Fruit fly (Drosophila melanogaster) whole organism, prepupa: Measurements from ENCODE around the gene Cyp303a1.

Source experiments
- CG10631 ChIP-seq: fragments of 200-800 bp; sonication (Bioruptor generic); optimal IDR thresholded peaks from 2 replicates; lab custom pipeline; 2016; ENCODE audit warnings: missing biosample characterization, missing genetic modification characterization
- CG10669 ChIP-seq: fragments of 200-800 bp; sonication (Bioruptor generic); optimal IDR thresholded peaks from 3 replicates; lab custom pipeline; 2018; ENCODE audit warnings: missing biosample characterization, mild to moderate bottlenecking, missing genetic modification characterization, moderate library complexity
- CG11294 ChIP-seq: fragments of 200-800 bp; sonication (Bioruptor generic); IDR thresholded peaks from 2 replicates; pipeline ENCODE4 v1.3.6; 2022; ENCODE audit warnings: missing biosample characterization, missing genetic modification characterization
- CG11762 ChIP-seq: fragments of 200-800 bp; sonication (Bioruptor generic); optimal IDR thresholded peaks from 3 replicates; lab custom pipeline; 2016; ENCODE audit warnings: missing biosample characterization, missing genetic modification characterization; ENCODE audit not compliant: insufficient read depth
- CG16779 ChIP-seq: fragments of 200-800 bp; sonication (Bioruptor generic); optimal IDR thresholded peaks from 3 replicates; lab custom pipeline; 2017; ENCODE audit warnings: missing biosample characterization, mild to moderate bottlenecking, missing genetic modification characterization
- CG3032 ChIP-seq: fragments of 200-800 bp; optimal IDR thresholded peaks from 2 replicates; lab custom pipeline; 2019; ENCODE audit warnings: missing biosample characterization, mild to moderate bottlenecking, missing genetic modification characterization, moderate library complexity
- CG31627 ChIP-seq: fragments of 200-800 bp; sonication (Bioruptor generic); optimal IDR thresholded peaks from 3 replicates; lab custom pipeline; 2016; ENCODE audit warnings: missing biosample characterization, missing genetic modification characterization
- CG34406 ChIP-seq: fragments of 200-800 bp; sonication (Bioruptor generic); optimal IDR thresholded peaks from 3 replicates; lab custom pipeline; 2016; ENCODE audit warnings: missing biosample characterization, missing genetic modification characterization
- CG4318 ChIP-seq: fragments of 200-800 bp; sonication (Bioruptor generic); optimal IDR thresholded peaks from 3 replicates; lab custom pipeline; 2017; ENCODE audit warnings: missing biosample characterization, mild to moderate bottlenecking, missing genetic modification characterization
- CG6163 ChIP-seq: fragments of 200-800 bp; sonication (Bioruptor generic); IDR thresholded peaks from 3 replicates; pipeline ENCODE4 v1.3.6; 2022; ENCODE audit warnings: missing biosample characterization, missing genetic modification characterization
- CG6276 ChIP-seq: fragments of 200-800 bp; sonication (Bioruptor generic); optimal IDR thresholded peaks from 2 replicates; lab custom pipeline; 2017; ENCODE audit warnings: missing biosample characterization, mild to moderate bottlenecking, missing genetic modification characterization
- CG6792 ChIP-seq: fragments of 200-800 bp; sonication (Bioruptor generic); optimal IDR thresholded peaks from 3 replicates; lab custom pipeline; 2016; ENCODE audit warnings: missing biosample characterization, missing genetic modification characterization
- CG7368 ChIP-seq: fragments of 200-800 bp; sonication (Bioruptor generic); optimal IDR thresholded peaks from 3 replicates; lab custom pipeline; 2016; ENCODE audit warnings: missing biosample characterization, missing genetic modification characterization
- CG8319 ChIP-seq: fragments of 200-800 bp; sonication (Bioruptor generic); optimal IDR thresholded peaks from 3 replicates; lab custom pipeline; 2016; ENCODE audit warnings: missing biosample characterization, missing genetic modification characterization
- CG9139 ChIP-seq: fragments of 200-800 bp; sonication (Bioruptor generic); optimal IDR thresholded peaks from 3 replicates; lab custom pipeline; 2017; ENCODE audit warnings: missing biosample characterization, mild to moderate bottlenecking, missing genetic modification characterization
- Eip75B ChIP-seq: fragments of 200-800 bp; sonication (Bioruptor generic); optimal IDR thresholded peaks from 3 replicates; lab custom pipeline; 2016; ENCODE audit warnings: missing biosample characterization, missing genetic modification characterization
- Eip78C ChIP-seq: fragments of 200-800 bp; sonication (Bioruptor generic); peaks from one replicate; lab custom pipeline; 2016; ENCODE audit warnings: missing biosample characterization, missing genetic modification characterization
- Eip93F ChIP-seq: fragments of 200-800 bp; sonication (Bioruptor generic); optimal IDR thresholded peaks from 2 replicates; lab custom pipeline; 2016; ENCODE audit warnings: missing biosample characterization, mild to moderate bottlenecking, missing genetic modification characterization
- Ets21C ChIP-seq: fragments of 200-800 bp; sonication (Bioruptor generic); optimal IDR thresholded peaks from 3 replicates; lab custom pipeline; 2016; ENCODE audit warnings: missing biosample characterization, missing genetic modification characterization
- Hr38 ChIP-seq: sonication (Bioruptor generic); optimal IDR thresholded peaks from 2 replicates; lab custom pipeline; 2016; ENCODE audit warnings: missing biosample characterization, missing genetic modification characterization
- Hr39 ChIP-seq: fragments of 200-800 bp; sonication (Bioruptor generic); optimal IDR thresholded peaks from 2 replicates; lab custom pipeline; 2016; ENCODE audit warnings: missing biosample characterization, missing genetic modification characterization
- Lpt ChIP-seq: fragments of 200-800 bp; sonication (Bioruptor generic); optimal IDR thresholded peaks from 3 replicates; lab custom pipeline; 2016; ENCODE audit warnings: missing biosample characterization, missing genetic modification characterization
- Met ChIP-seq: fragments of 200-800 bp; sonication (Bioruptor generic); optimal IDR thresholded peaks from 3 replicates; lab custom pipeline; 2016; ENCODE audit warnings: missing biosample characterization, missing genetic modification characterization
- OdsH ChIP-seq: fragments of 200-800 bp; sonication (Bioruptor generic); optimal IDR thresholded peaks from 3 replicates; lab custom pipeline; 2016; ENCODE audit warnings: missing biosample characterization, missing genetic modification characterization
- Smox ChIP-seq: fragments of 200-800 bp; sonication (Bioruptor generic); optimal IDR thresholded peaks from 3 replicates; lab custom pipeline; 2016; ENCODE audit warnings: missing biosample characterization, missing genetic modification characterization
- Sox102F ChIP-seq: fragments of 200-800 bp; sonication (Bioruptor generic); optimal IDR thresholded peaks from 2 replicates; lab custom pipeline; 2016; ENCODE audit warnings: missing biosample characterization, mild to moderate bottlenecking, missing genetic modification characterization
- Sox14 ChIP-seq: fragments of 200-800 bp; sonication (Bioruptor generic); optimal IDR thresholded peaks from 3 replicates; lab custom pipeline; 2016; ENCODE audit warnings: missing biosample characterization, missing genetic modification characterization
- Sox15 ChIP-seq: fragments of 200-800 bp; sonication (Bioruptor generic); optimal IDR thresholded peaks from 3 replicates; lab custom pipeline; 2016; ENCODE audit warnings: missing biosample characterization, missing genetic modification characterization
- achi ChIP-seq: fragments of 200-800 bp; sonication (Bioruptor generic); optimal IDR thresholded peaks from 3 replicates; lab custom pipeline; 2016; ENCODE audit warnings: missing biosample characterization, missing genetic modification characterization
- acj6 ChIP-seq: fragments of 200-800 bp; sonication (Bioruptor generic); optimal IDR thresholded peaks from 3 replicates; lab custom pipeline; 2016; ENCODE audit warnings: missing biosample characterization, missing genetic modification characterization
- dac ChIP-seq: fragments of 200-800 bp; sonication (Bioruptor generic); optimal IDR thresholded peaks from 2 replicates; lab custom pipeline; 2017; ENCODE audit warnings: missing biosample characterization, mild to moderate bottlenecking, missing genetic modification characterization
- dsx ChIP-seq: fragments of 200-800 bp; optimal IDR thresholded peaks from 3 replicates; lab custom pipeline; 2019; ENCODE audit warnings: missing biosample characterization, mild to moderate bottlenecking, missing genetic modification characterization, moderate library complexity; ENCODE audit not compliant: poor library complexity, severe bottlenecking
- eg ChIP-seq: fragments of 200-800 bp; sonication (Bioruptor generic); IDR thresholded peaks from 3 replicates; pipeline ENCODE4 v1.3.6; 2022; ENCODE audit warnings: missing biosample characterization, missing genetic modification characterization
- esn ChIP-seq: fragments of 200-800 bp; sonication (Bioruptor generic); optimal IDR thresholded peaks from 2 replicates; lab custom pipeline; 2016; ENCODE audit warnings: missing biosample characterization, mild to moderate bottlenecking, missing genetic modification characterization, moderate library complexity
- fd59A ChIP-seq: fragments of 200-800 bp; sonication (Bioruptor generic); optimal IDR thresholded peaks from 2 replicates; lab custom pipeline; 2017; ENCODE audit warnings: missing biosample characterization, mild to moderate bottlenecking, missing genetic modification characterization, missing genetic modification reagents
- fkh ChIP-seq: fragments of 200-800 bp; sonication (Bioruptor generic); optimal IDR thresholded peaks from 3 replicates; lab custom pipeline; 2017; ENCODE audit warnings: missing biosample characterization, mild to moderate bottlenecking, missing genetic modification characterization, moderate library complexity
- lz ChIP-seq: fragments of 200-800 bp; sonication (Bioruptor generic); optimal IDR thresholded peaks from 3 replicates; lab custom pipeline; 2016; ENCODE audit warnings: missing biosample characterization, missing genetic modification characterization
- net ChIP-seq: fragments of 200-800 bp; sonication (Bioruptor generic); optimal IDR thresholded peaks from 3 replicates; lab custom pipeline; 2016; ENCODE audit warnings: missing biosample characterization, missing genetic modification characterization
- pdm3 ChIP-seq: fragments of 200-800 bp; sonication (Bioruptor generic); optimal IDR thresholded peaks from 3 replicates; lab custom pipeline; 2016; ENCODE audit warnings: missing biosample characterization, missing genetic modification characterization
- spab ChIP-seq: fragments of 200-800 bp; sonication (Bioruptor generic); optimal IDR thresholded peaks from 2 replicates; lab custom pipeline; 2017; ENCODE audit warnings: missing biosample characterization, mild to moderate bottlenecking, missing genetic modification characterization, missing genetic modification reagents
- svp ChIP-seq: fragments of 200-800 bp; sonication (Bioruptor generic); peaks from one replicate; lab custom pipeline; 2016; ENCODE audit warnings: missing biosample characterization, missing genetic modification characterization
- topi ChIP-seq: fragments of 200-800 bp; sonication (Bioruptor generic); optimal IDR thresholded peaks from 3 replicates; lab custom pipeline; 2016; ENCODE audit warnings: missing biosample characterization, missing genetic modification characterization

Gene Cyp303a1

DNA sequence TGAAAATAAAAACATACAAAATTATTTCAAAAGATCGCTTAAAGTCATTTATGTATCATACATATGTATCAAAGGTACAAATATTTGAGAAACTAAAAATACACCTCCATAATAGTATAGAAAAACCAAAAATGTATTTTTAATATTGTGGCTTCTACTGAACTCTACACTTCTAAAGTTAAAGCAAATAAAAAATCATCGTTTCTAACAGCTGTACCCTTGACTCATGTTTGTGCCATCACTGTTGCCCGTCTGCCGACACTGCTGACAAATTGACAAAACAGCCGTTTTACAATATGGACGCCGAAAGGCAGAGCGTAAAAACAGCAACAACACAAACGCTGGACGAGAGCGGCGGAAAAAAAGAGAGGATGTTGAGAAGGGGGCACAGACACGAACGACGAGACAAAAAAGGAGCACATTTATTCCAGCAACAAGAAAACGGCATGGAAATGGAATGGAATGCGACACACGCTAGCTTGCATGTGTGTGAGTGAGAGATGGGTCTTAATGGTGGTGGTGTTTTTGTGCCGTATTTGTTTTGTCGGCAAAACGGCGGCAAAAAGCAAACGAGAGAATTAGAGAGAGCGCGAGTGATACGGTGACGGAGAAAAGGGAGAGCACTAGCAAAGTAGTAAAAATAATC is 7.5 kb upstream of the Cyp303a1 start (continued):
- TF ChIP-seq CG6163 (no peak), achi (GFP tag; lab: Kevin White, UChicago) (peak; percentile 84), CG10669 (GFP tag; lab: Kevin White, UChicago) (peak; percentile 75), CG10631 (GFP tag; lab: Kevin White, UChicago) (peak; percentile 81), CG34406 (GFP tag; lab: Kevin White, UChicago) (peak; percentile 65), Lpt (GFP tag; lab: Kevin White, UChicago) (peak; percentile 53), net (GFP tag; lab: Kevin White, UChicago) (peak; percentile 80), pdm3 (GFP tag; lab: Kevin White, UChicago) (peak; percentile 79), dsx (GFP tag; lab: Kevin White, UChicago) (peak; percentile 71), svp (GFP tag; lab: Kevin White, UChicago) (peak; percentile 84), topi (GFP tag; lab: Kevin White, UChicago) (peak; percentile 66), Smox (peak; percentile 53), CG31627 (GFP tag; lab: Kevin White, UChicago) (peak; percentile 60), spab (GFP tag; lab: Kevin White, UChicago) (peak; percentile 72), lz (GFP tag; lab: Kevin White, UChicago) (peak; percentile 69), CG11294 (GFP tag; lab: Robert Waterston, UW) (no peak), Sox102F (GFP tag; lab: Kevin White, UChicago) (peak; percentile 65)

DNA sequence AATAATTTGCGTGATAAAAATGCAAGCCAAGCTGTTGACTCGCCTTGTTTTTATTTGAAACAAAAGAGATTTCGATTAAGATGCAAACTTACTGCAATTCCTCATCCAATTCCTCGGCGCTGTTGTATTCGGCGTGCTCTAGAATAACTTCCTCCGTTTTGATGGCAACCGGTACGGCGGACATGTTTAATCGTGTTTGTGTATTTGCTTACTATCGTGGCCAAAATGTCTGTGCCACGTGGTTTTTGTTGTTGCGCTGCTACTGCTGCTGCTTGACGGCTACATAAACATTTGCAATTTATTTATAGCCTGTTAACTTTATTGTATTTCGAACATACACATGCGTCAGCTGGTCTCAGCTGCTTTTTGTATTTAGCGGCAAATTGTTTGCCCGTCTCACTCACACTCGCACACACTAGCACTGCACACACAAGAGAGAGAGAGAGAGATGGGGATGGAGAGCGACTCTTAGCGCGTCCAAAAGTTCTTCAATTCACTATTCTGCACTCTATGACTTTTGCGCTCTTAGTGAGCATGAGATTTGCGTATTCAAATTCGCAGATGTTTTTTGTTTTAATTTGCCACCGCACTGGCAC is 6.9 kb upstream of the Cyp303a1 start:
- TF ChIP-seq CG7368 (no peak), Eip93F (GFP tag; lab: Kevin White, UChicago) (no peak), fd59A (no peak), fkh (GFP tag; lab: Kevin White, UChicago) (peak; percentile 14), dac (GFP tag; lab: Kevin White, UChicago) (no peak), CG6276 (GFP tag; lab: Kevin White, UChicago) (peak; percentile 24)

DNA sequence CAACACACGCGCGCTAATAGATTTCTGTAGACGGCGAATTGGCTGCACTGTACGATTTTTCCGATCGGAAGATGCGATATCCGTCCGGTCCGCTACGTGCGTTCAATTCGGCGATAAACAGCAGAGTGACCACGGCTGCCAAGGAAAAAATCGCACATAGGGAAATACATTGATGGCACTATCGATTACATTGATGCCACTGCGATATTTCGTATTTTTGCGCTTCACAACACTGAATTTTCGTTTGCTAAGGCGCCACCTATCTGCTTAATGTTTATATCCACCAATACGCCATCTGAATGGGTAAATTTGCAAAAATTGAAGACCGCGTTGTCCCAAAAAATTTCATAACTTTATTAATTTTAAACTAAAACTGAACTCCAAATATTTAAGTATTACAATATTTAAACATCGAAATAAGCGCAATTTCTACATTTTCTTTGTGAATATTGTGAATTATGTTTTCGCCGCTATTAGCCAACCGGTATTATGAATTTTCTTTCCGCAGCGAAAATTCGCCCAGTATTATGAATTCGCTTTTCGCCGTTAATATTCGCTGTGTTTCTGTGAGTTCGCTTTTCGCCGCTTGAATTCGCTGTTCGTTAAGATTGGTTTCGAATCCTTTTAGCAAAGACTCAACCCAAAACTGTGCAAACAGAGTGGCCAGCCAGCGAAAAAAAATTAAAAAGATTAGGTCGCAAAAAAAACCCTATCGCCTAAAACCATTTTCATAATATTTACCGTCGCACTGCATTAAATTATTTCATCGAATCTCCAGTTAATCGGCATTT is 6.2 kb upstream of the Cyp303a1 start, which contains the start of the genes crp and pkaap:
crp (minus strand) TSS at position 129 of the 791 bp plus-strand sequence.
pkaap (plus strand) TSS at position 689 of the 791 bp plus-strand sequence.
- peak; percentile 21 for TF ChIP-seq CG3032 (tag; lab: Kevin White, UChicago)
- TF ChIP-seq esn (GFP tag; lab: Kevin White, UChicago) = peak; percentile 76
- peak; percentile 65 for TF ChIP-seq OdsH (GFP tag; lab: Kevin White, UChicago)
- TF ChIP-seq Eip78C (GFP tag; lab: Kevin White, UChicago) = peak; percentile 80
- TF ChIP-seq CG4318 = no peak
- no peak for TF ChIP-seq Sox102F (GFP tag; lab: Kevin White, UChicago)
- peak; percentile 77 for TF ChIP-seq pdm3 (GFP tag; lab: Kevin White, UChicago)
- peak; percentile 15 for TF ChIP-seq CG10669 (GFP tag; lab: Kevin White, UChicago)
- TF ChIP-seq CG11294 (GFP tag; lab: Robert Waterston, UW) = no peak
- TF ChIP-seq acj6 (GFP tag; lab: Kevin White, UChicago) = peak; percentile 63
- peak; percentile 62 for TF ChIP-seq Sox14
- TF ChIP-seq CG11762 = no peak
- TF ChIP-seq fd59A = no peak
- peak; percentile 60 for TF ChIP-seq Eip75B (GFP tag; lab: Kevin White, UChicago)
- no peak for TF ChIP-seq Hr38
- peak; percentile 94 for TF ChIP-seq fkh (GFP tag; lab: Kevin White, UChicago)
- peak; percentile 57 for TF ChIP-seq CG9139
- TF ChIP-seq eg = no peak
- TF ChIP-seq CG16779 = peak; percentile 14
- no peak for TF ChIP-seq spab (GFP tag; lab: Kevin White, UChicago)
- TF ChIP-seq Ets21C (GFP tag; lab: Kevin White, UChicago) = peak; percentile 60
- TF ChIP-seq CG8319 (GFP tag; lab: Kevin White, UChicago) = peak; percentile 25
- TF ChIP-seq CG6276 (GFP tag; lab: Kevin White, UChicago) = no peak
- peak; percentile 25 for TF ChIP-seq Sox15 (GFP tag; lab: Kevin White, UChicago)
- peak; percentile 57 for TF ChIP-seq Eip93F (GFP tag; lab: Kevin White, UChicago)
- peak; percentile 81 for TF ChIP-seq Hr39 (GFP tag; lab: Kevin White, UChicago)
- peak; percentile 52 for TF ChIP-seq net (GFP tag; lab: Kevin White, UChicago)
- TF ChIP-seq achi (GFP tag; lab: Kevin White, UChicago) = peak; percentile 21
- TF ChIP-seq CG34406 (GFP tag; lab: Kevin White, UChicago) = no peak
- TF ChIP-seq lz (GFP tag; lab: Kevin White, UChicago) = peak; percentile 79
- TF ChIP-seq Met (GFP tag; lab: Kevin White, UChicago) = peak; percentile 74
- TF ChIP-seq CG6792 (GFP tag; lab: Kevin White, UChicago) = peak; percentile 41
- peak; percentile 34 for TF ChIP-seq CG10631 (GFP tag; lab: Kevin White, UChicago)
